Fruit fly (Drosophila melanogaster) whole organism, embryonic: ENCODE results near the gene dsf.

Experiments used
- Blimp-1 ChIP-seq: fragments of 200-800 bp; sonication (Bioruptor generic); optimal IDR thresholded peaks from 3 replicates; lab custom pipeline; 2018; ENCODE audit warnings: missing biosample characterization, missing genetic modification characterization, mild to moderate bottlenecking, moderate library complexity, missing genetic modification reagents
- CG11093 ChIP-seq: fragments of 200-800 bp; sonication (Bioruptor generic); IDR thresholded peaks from 3 replicates; pipeline ENCODE4 v1.3.6; 2022; ENCODE audit warnings: missing biosample characterization, missing genetic modification characterization
- CG12391 ChIP-seq: fragments of 200-800 bp; sonication (Bioruptor generic); optimal IDR thresholded peaks from 3 replicates; lab custom pipeline; 2018; ENCODE audit warnings: missing biosample characterization, mild to moderate bottlenecking, missing genetic modification characterization, moderate library complexity
- CG14710 ChIP-seq: fragments of 200-800 bp; sonication (Bioruptor generic); optimal IDR thresholded peaks from 3 replicates; lab custom pipeline; 2019; ENCODE audit warnings: missing biosample characterization, mild to moderate bottlenecking, missing genetic modification characterization, moderate library complexity
- CG15269 ChIP-seq: fragments of 200-800 bp; sonication (Bioruptor generic); optimal IDR thresholded peaks from 2 replicates; lab custom pipeline; 2018; ENCODE audit warnings: missing biosample characterization, mild to moderate bottlenecking, missing genetic modification characterization, moderate library complexity
- CG1603 ChIP-seq: fragments of 200-800 bp; sonication (Bioruptor generic); optimal IDR thresholded peaks from 2 replicates; lab custom pipeline; 2019; ENCODE audit warnings: missing biosample characterization, mild to moderate bottlenecking, missing genetic modification characterization, moderate library complexity
- CG16813 ChIP-seq: fragments of 200-800 bp; sonication (Bioruptor generic); IDR thresholded peaks from 3 replicates; pipeline ENCODE4 v1.3.6; 2022; ENCODE audit warnings: missing biosample characterization, missing genetic modification characterization; ENCODE audit not compliant: partially characterized antibody
- CG16863 ChIP-seq: fragments of 200-800 bp; sonication (Bioruptor generic); optimal IDR thresholded peaks from 3 replicates; lab custom pipeline; 2016; ENCODE audit warnings: missing biosample characterization, missing genetic modification characterization
- CG17359 ChIP-seq: fragments of 200-800 bp; sonication (Bioruptor generic); optimal IDR thresholded peaks from 3 replicates; lab custom pipeline; 2018; ENCODE audit warnings: missing biosample characterization, mild to moderate bottlenecking, missing genetic modification characterization, moderate library complexity
- CG2202 ChIP-seq: fragments of 200-800 bp; sonication (Bioruptor generic); optimal IDR thresholded peaks from 2 replicates; lab custom pipeline; 2018; ENCODE audit warnings: missing biosample characterization, mild to moderate bottlenecking, missing genetic modification characterization
- CG34376 ChIP-seq: fragments of 200-800 bp; sonication (Bioruptor generic); optimal IDR thresholded peaks from 2 replicates; lab custom pipeline; 2018; ENCODE audit warnings: missing biosample characterization, mild to moderate bottlenecking, missing genetic modification characterization
- CG3726 ChIP-seq: fragments of 200-800 bp; sonication (Bioruptor generic); IDR thresholded peaks from 3 replicates; pipeline ENCODE4, ENCODE4 v1.3.6; 2022; ENCODE audit warnings: missing biosample characterization, missing genetic modification characterization
- CG4707 ChIP-seq: fragments of 200-800 bp; sonication (Bioruptor generic); optimal IDR thresholded peaks from 2 replicates; lab custom pipeline; 2018; ENCODE audit warnings: missing biosample characterization, mild to moderate bottlenecking, missing genetic modification characterization, moderate library complexity
- CG5245 ChIP-seq: fragments of 200-800 bp; sonication (Bioruptor generic); optimal IDR thresholded peaks from 3 replicates; lab custom pipeline; 2016; ENCODE audit warnings: missing biosample characterization, missing genetic modification characterization
- CG6854 ChIP-seq: fragments of 200-800 bp; sonication (Bioruptor generic); optimal IDR thresholded peaks from 3 replicates; lab custom pipeline; 2017; ENCODE audit warnings: missing biosample characterization, mild to moderate bottlenecking, missing genetic modification characterization
- CG7556 ChIP-seq: fragments of 200-800 bp; sonication (Bioruptor generic); optimal IDR thresholded peaks from 2 replicates; lab custom pipeline; 2017; ENCODE audit warnings: missing biosample characterization, mild to moderate bottlenecking, missing genetic modification characterization
- CG7786 ChIP-seq: fragments of 200-800 bp; sonication (Bioruptor generic); optimal IDR thresholded peaks from 2 replicates; lab custom pipeline; 2016; ENCODE audit warnings: missing biosample characterization, missing genetic modification characterization
- CG8359 ChIP-seq: fragments of 200-800 bp; sonication (Bioruptor generic); optimal IDR thresholded peaks from 2 replicates; lab custom pipeline; 2017; ENCODE audit warnings: missing biosample characterization, mild to moderate bottlenecking, missing genetic modification characterization, borderline replicate concordance
- CG9215 ChIP-seq: fragments of 200-800 bp; sonication (Bioruptor generic); IDR thresholded peaks from 2 replicates; pipeline ENCODE4 v1.3.6; 2022; ENCODE audit warnings: missing biosample characterization, missing genetic modification characterization
- Dbx ChIP-seq: fragments of 200-800 bp; sonication (Bioruptor generic); IDR thresholded peaks from 3 replicates; pipeline ENCODE4 v1.3.6; 2022; ENCODE audit warnings: missing biosample characterization, missing genetic modification characterization
- Dp ChIP-seq: fragments of 200-800 bp; sonication (Bioruptor generic); optimal IDR thresholded peaks from 2 replicates; lab custom pipeline; 2018; ENCODE audit warnings: missing biosample characterization, mild to moderate bottlenecking, missing genetic modification characterization, moderate library complexity
- Elba2 ChIP-seq: fragments of 200-800 bp; sonication (Bioruptor generic); optimal IDR thresholded peaks from 3 replicates; lab custom pipeline; 2016; ENCODE audit warnings: missing biosample characterization, missing genetic modification characterization
- Fer1 ChIP-seq: fragments of 200-800 bp; sonication (Bioruptor generic); optimal IDR thresholded peaks from 2 replicates; lab custom pipeline; 2017; ENCODE audit warnings: missing biosample characterization, mild to moderate bottlenecking, missing genetic modification characterization
- Fer3 ChIP-seq: fragments of 200-800 bp; sonication (Bioruptor generic); optimal IDR thresholded peaks from 2 replicates; lab custom pipeline; 2018; ENCODE audit warnings: missing biosample characterization, mild to moderate bottlenecking, missing genetic modification characterization, moderate library complexity
- Gug ChIP-seq: fragments of 200-800 bp; sonication (Bioruptor generic); IDR thresholded peaks from 4 replicates; pipeline ENCODE4 v1.3.6; 2022; ENCODE audit warnings: missing biosample characterization, missing genetic modification characterization
- HHEX ChIP-seq: fragments of 200-800 bp; sonication (Bioruptor generic); optimal IDR thresholded peaks from 3 replicates; lab custom pipeline; 2017; ENCODE audit warnings: missing biosample characterization, mild to moderate bottlenecking, missing genetic modification characterization, missing genetic modification reagents
- Hey ChIP-seq: fragments of 200-800 bp; sonication (Bioruptor generic); optimal IDR thresholded peaks from 3 replicates; lab custom pipeline; 2018; ENCODE audit warnings: missing biosample characterization, mild to moderate bottlenecking, missing genetic modification characterization
- Hsf ChIP-seq: fragments of 200-800 bp; sonication (Bioruptor generic); optimal IDR thresholded peaks from 3 replicates; lab custom pipeline; 2016; ENCODE audit warnings: missing biosample characterization, missing genetic modification characterization
- Kr ChIP-seq: fragments of 200-800 bp; sonication (Bioruptor generic); optimal IDR thresholded peaks from 2 replicates; lab custom pipeline; 2017; ENCODE audit warnings: missing biosample characterization, mild to moderate bottlenecking, missing genetic modification characterization
- MTF-1 ChIP-seq: fragments of 200-800 bp; sonication (Bioruptor generic); optimal IDR thresholded peaks from 2 replicates; lab custom pipeline; 2018; ENCODE audit warnings: missing biosample characterization, mild to moderate bottlenecking, missing genetic modification characterization, borderline replicate concordance
- Mad ChIP-seq: fragments of 200-800 bp; sonication (Bioruptor generic); optimal IDR thresholded peaks from 2 replicates; lab custom pipeline; 2016; ENCODE audit warnings: missing biosample characterization, missing genetic modification characterization
- Med ChIP-seq: fragments of 200-800 bp; sonication (Bioruptor generic); peaks from one replicate; lab custom pipeline; 2016; ENCODE audit warnings: missing biosample characterization, missing genetic modification characterization, mild to moderate bottlenecking, inconsistent platforms, moderate library complexity
- Mrtf ChIP-seq: fragments of 200-800 bp; sonication (Bioruptor generic); IDR thresholded peaks from 3 replicates; pipeline ENCODE4 v1.3.6; 2022; ENCODE audit warnings: missing biosample characterization, missing genetic modification characterization
- Oaz ChIP-seq: fragments of 200-800 bp; sonication (Bioruptor generic); IDR thresholded peaks from 2 replicates; pipeline ENCODE4 v1.3.6; 2022; ENCODE audit warnings: missing biosample characterization, missing genetic modification characterization
- Scr ChIP-seq: fragments of 200-800 bp; sonication (Bioruptor generic); IDR thresholded peaks from 2 replicates; pipeline ENCODE4 v1.3.6; 2022; ENCODE audit warnings: missing biosample characterization, missing genetic modification characterization; ENCODE audit not compliant: partially characterized antibody
- Trl ChIP-seq, 3 experiments: fragments of >200 bp in 2 of 3; fragments of 200-800 bp in 1 of 3; sonication (Bioruptor generic) in 1 of 3; optimal IDR thresholded peaks; 2 replicates in 1 of 3; 3 replicates in 2 of 3; lab custom pipeline; 2016 to 2017; ENCODE audit warnings: missing biosample characterization in 1 of 3, missing genetic modification characterization in 1 of 3
- Vsx1 ChIP-seq: fragments of 200-800 bp; sonication (Bioruptor generic); optimal IDR thresholded peaks from 2 replicates; lab custom pipeline; 2017; ENCODE audit warnings: missing biosample characterization, mild to moderate bottlenecking, missing genetic modification characterization, missing genetic modification reagents
- bbx ChIP-seq: fragments of 200-800 bp; sonication (Bioruptor generic); IDR thresholded peaks from 2 replicates; pipeline ENCODE4 v1.3.6; 2022; ENCODE audit warnings: missing biosample characterization, missing genetic modification characterization; ENCODE audit not compliant: partially characterized antibody
- br ChIP-seq: fragments of >200 bp; optimal IDR thresholded peaks from 2 replicates; lab custom pipeline; 2017
- cg ChIP-seq: fragments of 200-800 bp; sonication (Bioruptor generic); optimal IDR thresholded peaks from 3 replicates; lab custom pipeline; 2019; ENCODE audit warnings: missing biosample characterization, mild to moderate bottlenecking, missing genetic modification characterization, moderate library complexity
- ci ChIP-seq: fragments of 200-800 bp; sonication (Bioruptor generic); IDR thresholded peaks from 3 replicates; pipeline ENCODE4 v1.3.6; 2022; ENCODE audit warnings: missing biosample characterization, missing genetic modification characterization
- disco-r ChIP-seq: fragments of 200-800 bp; sonication (Bioruptor generic); optimal IDR thresholded peaks from 2 replicates; lab custom pipeline; 2016; ENCODE audit warnings: missing biosample characterization, missing genetic modification characterization
- jumu ChIP-seq: fragments of 200-800 bp; sonication (Bioruptor generic); optimal IDR thresholded peaks from 3 replicates; lab custom pipeline; 2016; ENCODE audit warnings: missing biosample characterization, missing genetic modification characterization
- slp2 ChIP-seq: fragments of 200-800 bp; sonication (Bioruptor generic); optimal IDR thresholded peaks from 2 replicates; lab custom pipeline; 2016; ENCODE audit warnings: missing biosample characterization, missing genetic modification characterization
- sug ChIP-seq: fragments of 200-800 bp; optimal IDR thresholded peaks from 2 replicates; lab custom pipeline; 2019; ENCODE audit warnings: missing biosample characterization, mild to moderate bottlenecking, missing genetic modification characterization, moderate library complexity
- ttk ChIP-seq: fragments of 200-800 bp; sonication (Bioruptor generic); IDR thresholded peaks from 2 replicates; pipeline ENCODE4 v2.1.2; 2022; ENCODE audit warnings: missing biosample characterization, missing genetic modification characterization
- unc-4 ChIP-seq: fragments of 200-800 bp; sonication (Bioruptor generic); IDR thresholded peaks from 2 replicates; pipeline ENCODE4 v1.3.6; 2022; ENCODE audit warnings: missing biosample characterization, missing genetic modification characterization; ENCODE audit not compliant: partially characterized antibody
- zf30C ChIP-seq: fragments of 200-800 bp; sonication (Bioruptor generic); optimal IDR thresholded peaks from 3 replicates; lab custom pipeline; 2018; ENCODE audit warnings: missing biosample characterization, mild to moderate bottlenecking, missing genetic modification characterization

The dsf gene

dm6 chr2L:5979957-5980861, 54.5 kb downstream of the dsf start (continued):
- TF ChIP-seq CG2202 (tag; lab: Kevin White, UChicago) = no peak
- TF ChIP-seq zf30C (GFP tag; lab: Kevin White, UChicago) = peak; percentile 26
- peak; percentile 4 for TF ChIP-seq Blimp-1 (GFP tag; lab: Kevin White, UChicago)
- no peak for TF ChIP-seq HHEX (GFP tag; lab: Kevin White, UChicago)
- no peak for TF ChIP-seq CG14710 (tag; lab: Kevin White, UChicago)
- TF ChIP-seq CG7786 (GFP tag; lab: Kevin White, UChicago) = no peak
- no peak for TF ChIP-seq Hsf (GFP tag; lab: Kevin White, UChicago)
- no peak for TF ChIP-seq Dp
- peak; percentile 11 for TF ChIP-seq CG4707 (GFP tag; lab: Kevin White, UChicago)
- TF ChIP-seq Trl (optimal IDR thresholded peaks at IDR 0.05; lab: Kevin White, UChicago) = peak; percentile 97 to 98
- TF ChIP-seq Trl (GFP tag; optimal IDR thresholded peaks at IDR 0.05; lab: Kevin White, UChicago) = peak; percentile 62
- peak; percentile 44 for TF ChIP-seq CG17359 (tag; lab: Kevin White, UChicago)
- no peak for TF ChIP-seq CG9215 (GFP tag; lab: Robert Waterston, UW)
- TF ChIP-seq Med = peak; percentile 87
- no peak for TF ChIP-seq CG7556 (GFP tag; lab: Kevin White, UChicago)
- no peak for TF ChIP-seq CG11093
- TF ChIP-seq CG3726 (GFP tag; lab: Robert Waterston, UW) = no peak
- no peak for TF ChIP-seq Fer3 (tag; lab: Kevin White, UChicago)
- TF ChIP-seq CG16863 = no peak
- no peak for TF ChIP-seq CG5245 (GFP tag; lab: Kevin White, UChicago)
- TF ChIP-seq Gug = no peak
- peak; percentile 75 for TF ChIP-seq CG34376
- no peak for TF ChIP-seq Vsx1 (GFP tag; lab: Kevin White, UChicago)
- TF ChIP-seq MTF-1 = peak; percentile 49
- no peak for TF ChIP-seq Dbx (GFP tag; lab: Robert Waterston, UW)
- TF ChIP-seq br (lab: Kevin White, UChicago) = no peak
- TF ChIP-seq slp2 (GFP tag; lab: Kevin White, UChicago) = no peak
- TF ChIP-seq Hey (tag; lab: Kevin White, UChicago) = no peak
- TF ChIP-seq CG15269 = peak; percentile 4
- TF ChIP-seq cg (GFP tag; lab: Kevin White, UChicago) = peak; percentile 92
- no peak for TF ChIP-seq Scr (GFP tag; lab: Robert Waterston, UW)
- no peak for TF ChIP-seq Mrtf
- peak; percentile 65 for TF ChIP-seq CG6854 (GFP tag; lab: Kevin White, UChicago)
- peak; percentile 8 for TF ChIP-seq CG12391 (tag; lab: Kevin White, UChicago)
- no peak for TF ChIP-seq Oaz (GFP tag; lab: Robert Waterston, UW)
- no peak for TF ChIP-seq Kr
- no peak for TF ChIP-seq CG1603 (tag; lab: Kevin White, UChicago)
- peak; percentile 99 for TF ChIP-seq sug (tag; lab: Kevin White, UChicago)
- TF ChIP-seq CG8359 (GFP tag; lab: Kevin White, UChicago) = peak; percentile 12
- TF ChIP-seq Mad (GFP tag; lab: Kevin White, UChicago) = no peak
- TF ChIP-seq jumu (GFP tag; lab: Kevin White, UChicago) = peak; percentile 12
- TF ChIP-seq Fer1 (GFP tag; lab: Kevin White, UChicago) = peak; percentile 82
- TF ChIP-seq disco-r (GFP tag; lab: Kevin White, UChicago) = no peak
- no peak for TF ChIP-seq Elba2 (GFP tag; lab: Kevin White, UChicago)
- no peak for TF ChIP-seq bbx (GFP tag; lab: Robert Waterston, UW)
- TF ChIP-seq ttk (GFP tag; lab: Robert Waterston, UW) = no peak
- TF ChIP-seq unc-4 (GFP tag; lab: Robert Waterston, UW) = no peak
- TF ChIP-seq CG16813 = no peak
- no peak for TF ChIP-seq ci (GFP tag; lab: Robert Waterston, UW)
